Comparison of ENCODE assay signal across 6 worm cellular contexts in genomic region chrX:6728820-6729396, ce11.
TF ChIP-seq lines count a peak whose summit lies in the region.

No protein-coding gene starts in this region.

TF ChIP-seq in whole organism, L1 larva, 84 proteins besides CTCF, POLR2A, EP300 and RAD21 (continues in another document):
- TF ChIP-seq tlp-1 (tag; optimal IDR thresholded peaks at IDR 0.05; lab: Kevin White, UChicago), result no peak
- TF ChIP-seq nhr-71 (tag; optimal IDR thresholded peaks at IDR 0.05; lab: Kevin White, UChicago), result peak; percentile 3
- peak; percentile 6 for TF ChIP-seq mep-1 (tag; optimal IDR thresholded peaks at IDR 0.05; lab: Kevin White, UChicago)
- no peak for TF ChIP-seq C34B4.2 (tag; optimal IDR thresholded peaks at IDR 0.05; lab: Kevin White, UChicago)
- no peak for TF ChIP-seq lsy-2 (tag; optimal IDR thresholded peaks at IDR 0.05; lab: Kevin White, UChicago)
- TF ChIP-seq ceh-88 (GFP tag; IDR thresholded peaks at IDR 0.05; lab: Robert Waterston, UW), result no peak
- TF ChIP-seq ets-5 (GFP tag; IDR thresholded peaks at IDR 0.05; lab: Robert Waterston, UW), result no peak
- no peak for TF ChIP-seq C04F5.9 (tag; optimal IDR thresholded peaks at IDR 0.05; lab: Kevin White, UChicago)
- TF ChIP-seq elt-3 (tag; optimal IDR thresholded peaks at IDR 0.05; lab: Kevin White, UChicago), result peak in 2 of 6 experiments; percentile 12 to 38
- peak; percentile 0 for TF ChIP-seq blmp-1 (tag; optimal IDR thresholded peaks at IDR 0.05; lab: Kevin White, UChicago)
- TF ChIP-seq lin-14 (GFP tag; optimal IDR thresholded peaks at IDR 0.05; lab: Kevin White, UChicago), result peak; percentile 51
- TF ChIP-seq skn-1 (tag; optimal IDR thresholded peaks at IDR 0.05; lab: Kevin White, UChicago), result no peak
- TF ChIP-seq zip-4 (GFP tag; optimal IDR thresholded peaks at IDR 0.05; lab: Kevin White, UChicago), result no peak
- peak; percentile 54 for TF ChIP-seq nhr-85 (tag; lab: Kevin White, UChicago)
- TF ChIP-seq nhr-76 (tag; optimal IDR thresholded peaks at IDR 0.05; lab: Kevin White, UChicago), result no peak
- no peak for TF ChIP-seq unc-30 (tag; optimal IDR thresholded peaks at IDR 0.05; lab: Kevin White, UChicago)

TF ChIP-seq in whole organism, L2 larva, 48 proteins besides CTCF, POLR2A, EP300 and RAD21:
- TF ChIP-seq zag-1 (tag; optimal IDR thresholded peaks at IDR 0.05; lab: Kevin White, UChicago) (no peak), fos-1 (tag; optimal IDR thresholded peaks at IDR 0.05; lab: Kevin White, UChicago) (peak; percentile 23), sem-4 (tag; optimal IDR thresholded peaks at IDR 0.05; lab: Kevin White, UChicago) (no peak), unc-55 (GFP tag; optimal IDR thresholded peaks at IDR 0.05; lab: Kevin White, UChicago) (peak; percentile 55), ama-1 (optimal IDR thresholded peaks at IDR 0.05; lab: Kevin White, UChicago) (no peak), C34F6.9 (tag; optimal IDR thresholded peaks at IDR 0.05; lab: Kevin White, UChicago) (peak; percentile 33), sma-9 (GFP tag; optimal IDR thresholded peaks at IDR 0.05; lab: Kevin White, UChicago) (peak; percentile 26), sma-9 (tag; optimal IDR thresholded peaks at IDR 0.05; lab: Kevin White, UChicago) (no peak), mdl-1 (tag; optimal IDR thresholded peaks at IDR 0.05; lab: Kevin White, UChicago) (peak; percentile 65 to 70), crh-2 (tag; optimal IDR thresholded peaks at IDR 0.05; lab: Kevin White, UChicago) (peak; percentile 42), nhr-129 (tag; optimal IDR thresholded peaks at IDR 0.05; lab: Kevin White, UChicago) (peak; percentile 38), lin-11 (tag; optimal IDR thresholded peaks at IDR 0.05; lab: Kevin White, UChicago) (no peak)

TF ChIP-seq in whole organism, L3 larva, 47 proteins besides CTCF, POLR2A, EP300 and RAD21:
- TF ChIP-seq ZK546.5 (tag; optimal IDR thresholded peaks at IDR 0.05; lab: Kevin White, UChicago) (no peak), mdl-1 (tag; optimal IDR thresholded peaks at IDR 0.05; lab: Kevin White, UChicago) (peak; percentile 52), elt-2 (tag; optimal IDR thresholded peaks at IDR 0.05; lab: Kevin White, UChicago) (peak; percentile 64), pha-4 (tag; optimal IDR thresholded peaks at IDR 0.05; lab: Kevin White, UChicago) (peak; percentile 35), pqm-1 (tag; optimal IDR thresholded peaks at IDR 0.05; lab: Kevin White, UChicago) (peak; percentile 21), elt-3 (tag; optimal IDR thresholded peaks at IDR 0.05; lab: Kevin White, UChicago) (no peak)

TF ChIP-seq in whole organism, L4 larva, 104 proteins besides CTCF, POLR2A, EP300 and RAD21:
- TF ChIP-seq F44E2.7 (GFP tag; IDR thresholded peaks at IDR 0.05; lab: Robert Waterston, UW), result no peak
- TF ChIP-seq ces-1 (GFP tag; optimal IDR thresholded peaks at IDR 0.05; lab: Kevin White, UChicago), result peak; percentile 63
- peak; percentile 98 for TF ChIP-seq aha-1 (tag; lab: Kevin White, UChicago)
- peak; percentile 54 for TF ChIP-seq hlh-11 (tag; optimal IDR thresholded peaks at IDR 0.05; lab: Kevin White, UChicago)
- no peak for TF ChIP-seq daf-16 (GFP tag; optimal IDR thresholded peaks at IDR 0.05; lab: Kevin White, UChicago)
- peak; percentile 81 for TF ChIP-seq daf-16 (tag; optimal IDR thresholded peaks at IDR 0.05; lab: Kevin White, UChicago)
- peak; percentile 51 to 89 for TF ChIP-seq mdl-1 (tag; optimal IDR thresholded peaks at IDR 0.05; lab: Kevin White, UChicago)
- TF ChIP-seq pqm-1 (tag; optimal IDR thresholded peaks at IDR 0.05; lab: Kevin White, UChicago), result peak; percentile 11
- TF ChIP-seq lsy-2 (tag; optimal IDR thresholded peaks at IDR 0.05; lab: Kevin White, UChicago), result peak in 1 of 2 experiments; percentile 44
- peak; percentile 4 for TF ChIP-seq dve-1 (tag; optimal IDR thresholded peaks at IDR 0.05; lab: Kevin White, UChicago; ENCODE audit: insufficient read depth)
- TF ChIP-seq Y5F2A.4 (GFP tag; optimal IDR thresholded peaks at IDR 0.05; lab: Kevin White, UChicago), result no peak
- TF ChIP-seq hif-1 (tag; optimal IDR thresholded peaks at IDR 0.05; lab: Kevin White, UChicago), result peak in 1 of 2 experiments; percentile 95
- no peak for TF ChIP-seq gei-8 (GFP tag; optimal IDR thresholded peaks at IDR 0.05; lab: Kevin White, UChicago)
- peak; percentile 22 for TF ChIP-seq mep-1 (tag; optimal IDR thresholded peaks at IDR 0.05; lab: Kevin White, UChicago)

TF ChIP-seq in whole organism, late embryonic, 69 proteins besides CTCF, POLR2A, EP300 and RAD21:
- TF ChIP-seq nhr-232 (tag; optimal IDR thresholded peaks at IDR 0.05; lab: Kevin White, UChicago) (no peak), unc-55 (GFP tag; optimal IDR thresholded peaks at IDR 0.05; lab: Kevin White, UChicago) (no peak), unc-42 (tag; optimal IDR thresholded peaks at IDR 0.05; lab: Kevin White, UChicago) (peak; percentile 24)
TF ChIP-seq in whole organism, late embryonic: peak in this region for 1.

TF ChIP-seq in whole organism, young adult, 124 proteins besides CTCF, POLR2A, EP300 and RAD21:
- TF ChIP-seq tbx-9 (tag; optimal IDR thresholded peaks at IDR 0.05; lab: Kevin White, UChicago; ENCODE audit: borderline replicate concordance) (no peak), nhr-80 (tag; optimal IDR thresholded peaks at IDR 0.05; lab: Kevin White, UChicago) (peak; percentile 38)
